Fruit fly (Drosophila melanogaster) whole organism, embryonic: ENCODE results near the gene CG1136.

Source experiments
- Abd-B ChIP-seq: fragments of 200-800 bp; sonication (Bioruptor generic); optimal IDR thresholded peaks from 2 replicates; lab custom pipeline; 2018; ENCODE audit warnings: missing biosample characterization, mild to moderate bottlenecking, missing genetic modification characterization, moderate library complexity
- Ada2b ChIP-seq: fragments of 200-800 bp; sonication (Bioruptor generic); IDR thresholded peaks from 2 replicates; pipeline ENCODE4 v1.3.6; 2022; ENCODE audit warnings: missing biosample characterization, missing genetic modification characterization
- Aef1 ChIP-seq: fragments of 200-800 bp; sonication (Bioruptor generic); IDR thresholded peaks from 3 replicates; pipeline ENCODE4 v1.3.6; 2022; ENCODE audit warnings: missing biosample characterization, missing genetic modification characterization
- Awh ChIP-seq: fragments of 200-800 bp; sonication (Bioruptor generic); IDR thresholded peaks from 2 replicates; pipeline ENCODE4, ENCODE4 v1.3.6; 2022; ENCODE audit warnings: missing biosample characterization, missing genetic modification characterization
- Bdp1 ChIP-seq: fragments of 200-800 bp; sonication (Bioruptor generic); optimal IDR thresholded peaks from 3 replicates; lab custom pipeline; 2016; ENCODE audit warnings: missing biosample characterization, missing genetic modification characterization
- CG10209 ChIP-seq: fragments of 200-800 bp; sonication (Bioruptor generic); optimal IDR thresholded peaks from 3 replicates; lab custom pipeline; 2017; ENCODE audit warnings: missing biosample characterization, mild to moderate bottlenecking, missing genetic modification characterization, missing genetic modification reagents
- CG10543 ChIP-seq: fragments of 200-800 bp; sonication (Bioruptor generic); optimal IDR thresholded peaks from 3 replicates; lab custom pipeline; 2017; ENCODE audit warnings: missing biosample characterization, mild to moderate bottlenecking, missing genetic modification characterization, moderate library complexity
- CG10959 ChIP-seq: fragments of 200-800 bp; sonication (Bioruptor generic); IDR thresholded peaks from 2 replicates; pipeline ENCODE4 v1.3.6; 2022; ENCODE audit warnings: missing biosample characterization, missing genetic modification characterization
- CG11504 ChIP-seq: fragments of 200-800 bp; sonication (Bioruptor generic); optimal IDR thresholded peaks from 3 replicates; lab custom pipeline; 2019; ENCODE audit warnings: missing biosample characterization, mild to moderate bottlenecking, missing genetic modification characterization, moderate library complexity
- CG13296 ChIP-seq: fragments of 200-800 bp; sonication (Bioruptor generic); optimal IDR thresholded peaks from 3 replicates; lab custom pipeline; 2018; ENCODE audit warnings: missing biosample characterization, mild to moderate bottlenecking, missing genetic modification characterization
- CG14050 ChIP-seq: fragments of 200-800 bp; sonication (Bioruptor generic); IDR thresholded peaks from 3 replicates; pipeline ENCODE4 v1.3.6; 2022; ENCODE audit warnings: missing biosample characterization, missing genetic modification characterization
- CG15269 ChIP-seq: fragments of 200-800 bp; sonication (Bioruptor generic); optimal IDR thresholded peaks from 2 replicates; lab custom pipeline; 2018; ENCODE audit warnings: missing biosample characterization, mild to moderate bottlenecking, missing genetic modification characterization, moderate library complexity
- CG17802 ChIP-seq: fragments of 200-800 bp; sonication (Bioruptor generic); optimal IDR thresholded peaks from 2 replicates; lab custom pipeline; 2018; ENCODE audit warnings: missing biosample characterization, mild to moderate bottlenecking, missing genetic modification characterization, moderate library complexity
- CG18476 ChIP-seq: fragments of 200-800 bp; sonication (Bioruptor generic); optimal IDR thresholded peaks from 2 replicates; lab custom pipeline; 2016; ENCODE audit warnings: missing biosample characterization, mild to moderate bottlenecking, missing genetic modification characterization
- CG18619 ChIP-seq: fragments of 200-800 bp; sonication (Bioruptor generic); optimal IDR thresholded peaks from 3 replicates; lab custom pipeline; 2017; ENCODE audit warnings: missing biosample characterization, mild to moderate bottlenecking, missing genetic modification characterization
- CG4360 ChIP-seq: fragments of 200-800 bp; sonication (Bioruptor generic); IDR thresholded peaks from 2 replicates; pipeline ENCODE4 v1.3.6; 2022; ENCODE audit warnings: missing biosample characterization, missing genetic modification characterization
- CG5180 ChIP-seq: fragments of 200-800 bp; sonication (Bioruptor generic); optimal IDR thresholded peaks from 3 replicates; lab custom pipeline; 2017; ENCODE audit warnings: missing biosample characterization, missing genetic modification characterization, mild to moderate bottlenecking, moderate library complexity, missing genetic modification reagents
- CG6654 ChIP-seq: fragments of 200-800 bp; sonication (Bioruptor generic); optimal IDR thresholded peaks from 2 replicates; lab custom pipeline; 2017; ENCODE audit warnings: missing biosample characterization, mild to moderate bottlenecking, missing genetic modification characterization
- CG6765 ChIP-seq: fragments of 200-800 bp; sonication (Bioruptor generic); optimal IDR thresholded peaks from 3 replicates; lab custom pipeline; 2017; ENCODE audit warnings: missing biosample characterization, mild to moderate bottlenecking, missing genetic modification characterization
- CG8924 ChIP-seq: fragments of 200-800 bp; optimal IDR thresholded peaks from 3 replicates; lab custom pipeline; 2019; ENCODE audit warnings: missing biosample characterization, mild to moderate bottlenecking, missing genetic modification characterization, moderate library complexity
- Fer1 ChIP-seq: fragments of 200-800 bp; sonication (Bioruptor generic); optimal IDR thresholded peaks from 2 replicates; lab custom pipeline; 2017; ENCODE audit warnings: missing biosample characterization, mild to moderate bottlenecking, missing genetic modification characterization
- GATAe ChIP-seq: fragments of 200-800 bp; sonication (Bioruptor generic); conservative IDR thresholded peaks from 2 replicates; pipeline ENCODE4 v1.3.6; 2022; ENCODE audit warnings: missing biosample characterization, missing genetic modification characterization
- Hr3 ChIP-seq: fragments of 200-800 bp; sonication (Bioruptor generic); optimal IDR thresholded peaks from 3 replicates; lab custom pipeline; 2016; ENCODE audit warnings: missing biosample characterization, missing genetic modification characterization
- NC2α ChIP-seq: fragments of 200-800 bp; sonication (Bioruptor generic); optimal IDR thresholded peaks from 2 replicates; lab custom pipeline; 2016; ENCODE audit warnings: missing biosample characterization, missing genetic modification characterization
- YL-1 ChIP-seq: fragments of 200-800 bp; sonication (Bioruptor generic); optimal IDR thresholded peaks from 3 replicates; lab custom pipeline; 2017; ENCODE audit warnings: missing biosample characterization, mild to moderate bottlenecking, missing genetic modification characterization
- ato ChIP-seq: fragments of 200-800 bp; sonication (Bioruptor generic); IDR thresholded peaks from 2 replicates; pipeline ENCODE4 v1.3.6; 2022; ENCODE audit warnings: missing biosample characterization, missing genetic modification characterization; ENCODE audit not compliant: partially characterized antibody
- cas ChIP-seq: fragments of 200-800 bp; sonication (Bioruptor generic); IDR thresholded peaks from 2 replicates; pipeline ENCODE4 v1.3.6; 2022; ENCODE audit warnings: missing biosample characterization, missing genetic modification characterization
- chm ChIP-seq: fragments of 200-800 bp; sonication (Bioruptor generic); IDR thresholded peaks from 2 replicates; pipeline ENCODE4 v1.3.6; 2022; ENCODE audit warnings: missing biosample characterization, missing genetic modification characterization
- ci ChIP-seq: fragments of 200-800 bp; sonication (Bioruptor generic); IDR thresholded peaks from 3 replicates; pipeline ENCODE4 v1.3.6; 2022; ENCODE audit warnings: missing biosample characterization, missing genetic modification characterization
- dmrt11E ChIP-seq: fragments of 200-800 bp; sonication (Bioruptor generic); optimal IDR thresholded peaks from 3 replicates; lab custom pipeline; 2018; ENCODE audit warnings: missing biosample characterization, mild to moderate bottlenecking, missing genetic modification characterization, moderate library complexity
- ems ChIP-seq: fragments of 200-800 bp; sonication (Bioruptor generic); optimal IDR thresholded peaks from 3 replicates; lab custom pipeline; 2016; ENCODE audit warnings: missing biosample characterization, missing genetic modification characterization
- exex ChIP-seq: fragments of 200-800 bp; sonication (Bioruptor generic); optimal IDR thresholded peaks from 4 replicates; lab custom pipeline; 2018; ENCODE audit warnings: missing biosample characterization, mild to moderate bottlenecking, missing genetic modification characterization, moderate library complexity
- fd96Cb ChIP-seq: fragments of 200-800 bp; sonication (Bioruptor generic); optimal IDR thresholded peaks from 2 replicates; lab custom pipeline; 2018; ENCODE audit warnings: missing biosample characterization, mild to moderate bottlenecking, missing genetic modification characterization, moderate library complexity
- gfzf ChIP-seq: fragments of 200-800 bp; sonication (Bioruptor generic); optimal IDR thresholded peaks from 2 replicates; lab custom pipeline; 2016; ENCODE audit warnings: missing biosample characterization, mild to moderate bottlenecking, missing genetic modification characterization, moderate library complexity
- ham ChIP-seq: fragments of 200-800 bp; sonication (Bioruptor generic); IDR thresholded peaks from 2 replicates; pipeline ENCODE4 v1.3.6; 2022; ENCODE audit warnings: missing biosample characterization, missing genetic modification characterization
- hb ChIP-seq: fragments of 200-800 bp; sonication (Bioruptor generic); IDR thresholded peaks from 3 replicates; pipeline ENCODE4 v1.3.6; 2022; ENCODE audit warnings: missing biosample characterization, missing genetic modification characterization; ENCODE audit not compliant: partially characterized antibody
- hth ChIP-seq: fragments of >200 bp; optimal IDR thresholded peaks from 2 replicates; lab custom pipeline; 2017; ENCODE audit warnings: inconsistent platforms
- jing ChIP-seq: fragments of 200-800 bp; sonication (Bioruptor generic); optimal IDR thresholded peaks from 2 replicates; lab custom pipeline; 2018; ENCODE audit warnings: missing biosample characterization, mild to moderate bottlenecking, missing genetic modification characterization
- klu ChIP-seq: fragments of 200-800 bp; sonication (Bioruptor generic); IDR thresholded peaks from 2 replicates; pipeline ENCODE4 v1.3.6; 2022; ENCODE audit warnings: missing biosample characterization, missing genetic modification characterization
- luna ChIP-seq: fragments of 200-800 bp; sonication (Bioruptor generic); optimal IDR thresholded peaks from 2 replicates; lab custom pipeline; 2016; ENCODE audit warnings: missing biosample characterization, missing genetic modification characterization
- mld ChIP-seq: fragments of 200-800 bp; sonication (Bioruptor generic); IDR thresholded peaks from 3 replicates; pipeline ENCODE4 v1.3.6; 2022; ENCODE audit warnings: missing biosample characterization, missing genetic modification characterization; ENCODE audit not compliant: partially characterized antibody
- onecut ChIP-seq: fragments of 200-800 bp; sonication (Bioruptor generic); IDR thresholded peaks from 2 replicates; pipeline ENCODE4 v1.3.6; 2022; ENCODE audit warnings: missing biosample characterization, missing genetic modification characterization
- pb ChIP-seq: fragments of 200-800 bp; sonication (Bioruptor generic); optimal IDR thresholded peaks from 3 replicates; lab custom pipeline; 2016; ENCODE audit warnings: missing biosample characterization, missing genetic modification characterization
- peb ChIP-seq: fragments of 200-800 bp; sonication (Bioruptor generic); IDR thresholded peaks from 2 replicates; pipeline ENCODE4 v1.3.6; 2022; ENCODE audit warnings: missing biosample characterization, missing genetic modification characterization
- ssp ChIP-seq: fragments of 200-800 bp; sonication (Bioruptor generic); IDR thresholded peaks from 2 replicates; pipeline ENCODE4 v1.3.6; 2022; ENCODE audit warnings: missing biosample characterization, missing genetic modification characterization
- sug ChIP-seq: fragments of 200-800 bp; optimal IDR thresholded peaks from 2 replicates; lab custom pipeline; 2019; ENCODE audit warnings: missing biosample characterization, mild to moderate bottlenecking, missing genetic modification characterization, moderate library complexity
- tin ChIP-seq: fragments of 200-800 bp; sonication (Bioruptor generic); optimal IDR thresholded peaks from 3 replicates; lab custom pipeline; 2016; ENCODE audit warnings: missing biosample characterization, missing genetic modification characterization
- tx ChIP-seq: fragments of 200-800 bp; sonication (Bioruptor generic); optimal IDR thresholded peaks from 2 replicates; lab custom pipeline; 2016; ENCODE audit warnings: missing biosample characterization, missing genetic modification characterization
- zen ChIP-seq: fragments of 200-800 bp; sonication (Bioruptor generic); optimal IDR thresholded peaks from 3 replicates; lab custom pipeline; 2018; ENCODE audit warnings: missing biosample characterization, mild to moderate bottlenecking, missing genetic modification characterization, moderate library complexity
- zf30C ChIP-seq: fragments of 200-800 bp; sonication (Bioruptor generic); optimal IDR thresholded peaks from 3 replicates; lab custom pipeline; 2018; ENCODE audit warnings: missing biosample characterization, mild to moderate bottlenecking, missing genetic modification characterization

Gene CG1136

dm6 chr3L:4102496-4103257 is 56.3 kb downstream of the CG1136 start, which contains the start of gene CG14995 (continued):
- TF ChIP-seq tin (GFP tag; lab: Kevin White, UChicago) = no peak
- TF ChIP-seq CG5180 = peak; percentile 51
- no peak for TF ChIP-seq ssp (GFP tag; lab: Robert Waterston, UW)
- TF ChIP-seq chm (GFP tag; lab: Robert Waterston, UW) = peak; percentile 74; the same call in 1 of the 2 replicates
- TF ChIP-seq pb (GFP tag; lab: Kevin White, UChicago) = no peak
- TF ChIP-seq ems (GFP tag; lab: Kevin White, UChicago) = no peak
- no peak for TF ChIP-seq CG6654 (GFP tag; lab: Kevin White, UChicago)
- no peak for TF ChIP-seq mld (GFP tag; lab: Robert Waterston, UW)
- no peak for TF ChIP-seq luna (GFP tag; lab: Kevin White, UChicago)
- TF ChIP-seq ham = no peak
- no peak for TF ChIP-seq CG17802 (tag; lab: Kevin White, UChicago)
- no peak for TF ChIP-seq YL-1 (GFP tag; lab: Kevin White, UChicago)
- no peak for TF ChIP-seq CG10959 (GFP tag; lab: Robert Waterston, UW)
- no peak for TF ChIP-seq CG10209
- peak; percentile 63 for TF ChIP-seq CG13296 (GFP tag; lab: Kevin White, UChicago)
- no peak for TF ChIP-seq Ada2b (GFP tag; lab: Robert Waterston, UW)
- TF ChIP-seq sug (tag; lab: Kevin White, UChicago) = peak; percentile 43
- no peak for TF ChIP-seq cas (GFP tag; lab: Robert Waterston, UW)
- no peak for TF ChIP-seq Abd-B (GFP tag; lab: Kevin White, UChicago)
- peak; percentile 1 for TF ChIP-seq zen (tag; lab: Kevin White, UChicago)
- TF ChIP-seq ci (GFP tag; lab: Robert Waterston, UW) = peak; percentile 72; the same call in 2 of the 3 replicates
- no peak for TF ChIP-seq GATAe (GFP tag; lab: Robert Waterston, UW)
- no peak for TF ChIP-seq CG18619 (GFP tag; lab: Kevin White, UChicago)
- peak; percentile 72 for TF ChIP-seq Fer1
- TF ChIP-seq Bdp1 (GFP tag; lab: Kevin White, UChicago) = no peak
- no peak for TF ChIP-seq tx (GFP tag; lab: Kevin White, UChicago)
- no peak for TF ChIP-seq CG14050 (GFP tag; lab: Robert Waterston, UW)
- no peak for TF ChIP-seq Awh
- TF ChIP-seq CG8924 (tag; lab: Kevin White, UChicago) = peak; percentile 82
- TF ChIP-seq gfzf = no peak
- peak; percentile 62 for TF ChIP-seq CG10543 (GFP tag; lab: Kevin White, UChicago)
- no peak for TF ChIP-seq NC2α
- TF ChIP-seq ato = peak; percentile 33; the same call in 1 of the 2 replicates
- TF ChIP-seq jing (GFP tag; lab: Kevin White, UChicago) = no peak
- TF ChIP-seq peb = no peak
- TF ChIP-seq CG4360 (GFP tag; lab: Robert Waterston, UW) = no peak
- no peak for TF ChIP-seq CG15269 (tag; lab: Kevin White, UChicago)
- TF ChIP-seq CG18476 (GFP tag; lab: Kevin White, UChicago) = no peak
- no peak for TF ChIP-seq dmrt11E (tag; lab: Kevin White, UChicago)
- TF ChIP-seq hth (lab: Kevin White, UChicago) = no peak
- TF ChIP-seq hb (GFP tag; lab: Robert Waterston, UW) = peak; percentile 25; the same call in 2 of the 3 replicates
- TF ChIP-seq Hr3 (GFP tag; lab: Kevin White, UChicago) = no peak
- no peak for TF ChIP-seq fd96Cb
- no peak for TF ChIP-seq Aef1 (GFP tag; lab: Robert Waterston, UW)
- peak; percentile 14 for TF ChIP-seq CG11504
- peak; percentile 31 for TF ChIP-seq exex (tag; lab: Kevin White, UChicago)
- peak; percentile 58 for TF ChIP-seq CG6765 (GFP tag; lab: Kevin White, UChicago)
- no peak for TF ChIP-seq onecut
- no peak for TF ChIP-seq zf30C
- TF ChIP-seq klu = no peak
